Fruit fly (Drosophila melanogaster) whole organism, prepupa: ENCODE measurements around the gene wb.

Experiments used
- CG31627 ChIP-seq: fragments of 200-800 bp; sonication (Bioruptor generic); optimal IDR thresholded peaks from 3 replicates; lab custom pipeline; 2016; ENCODE audit warnings: missing biosample characterization, missing genetic modification characterization
- Ets21C ChIP-seq: fragments of 200-800 bp; sonication (Bioruptor generic); optimal IDR thresholded peaks from 3 replicates; lab custom pipeline; 2016; ENCODE audit warnings: missing biosample characterization, missing genetic modification characterization
- Ets96B ChIP-seq: fragments of 200-800 bp; optimal IDR thresholded peaks from 2 replicates; lab custom pipeline; 2019; ENCODE audit warnings: missing biosample characterization, mild to moderate bottlenecking, missing genetic modification characterization, moderate library complexity
- Gug ChIP-seq: fragments of 200-800 bp; sonication (Bioruptor generic); IDR thresholded peaks from 2 replicates; pipeline ENCODE4 v1.3.6; 2022; ENCODE audit warnings: missing biosample characterization, missing genetic modification characterization
- Sox102F ChIP-seq: fragments of 200-800 bp; sonication (Bioruptor generic); optimal IDR thresholded peaks from 2 replicates; lab custom pipeline; 2016; ENCODE audit warnings: missing biosample characterization, mild to moderate bottlenecking, missing genetic modification characterization
- fd59A ChIP-seq: fragments of 200-800 bp; sonication (Bioruptor generic); optimal IDR thresholded peaks from 2 replicates; lab custom pipeline; 2017; ENCODE audit warnings: missing biosample characterization, mild to moderate bottlenecking, missing genetic modification characterization, missing genetic modification reagents
- fd85E ChIP-seq: fragments of 200-800 bp; sonication (Bioruptor generic); optimal IDR thresholded peaks from 3 replicates; lab custom pipeline; 2016; ENCODE audit warnings: missing biosample characterization, missing genetic modification characterization
- net ChIP-seq: fragments of 200-800 bp; sonication (Bioruptor generic); optimal IDR thresholded peaks from 3 replicates; lab custom pipeline; 2016; ENCODE audit warnings: missing biosample characterization, missing genetic modification characterization
- ss ChIP-seq, 2 experiments: fragments of 200-800 bp; sonication (Bioruptor generic); optimal IDR thresholded peaks; 2 replicates in 1 of 2; 3 replicates in 1 of 2; lab custom pipeline; 2017 to 2018; ENCODE audit warnings: mild to moderate bottlenecking in 2 of 2, missing biosample characterization in 2 of 2, missing genetic modification characterization in 2 of 2, moderate library complexity in 1 of 2

- TF ChIP-seq Gug (GFP tag; lab: Robert Waterston, UW) (no peak), Ets96B (tag; lab: Kevin White, UChicago) (no peak), CG31627 (GFP tag; lab: Kevin White, UChicago) (no peak), net (GFP tag; lab: Kevin White, UChicago) (no peak), ss (GFP tag; optimal IDR thresholded peaks at IDR 0.05; lab: Kevin White, UChicago) (no peak), Sox102F (GFP tag; lab: Kevin White, UChicago) (no peak), fd85E (no peak), fd59A (GFP tag; lab: Kevin White, UChicago) (no peak), Ets21C (no peak)
Observed at dm6 chr2L:14258603-14259002, 4.2 kb upstream of the wb start.
